Fruit fly (Drosophila melanogaster) whole organism, prepupa: ENCODE results near the gene mof.

Source experiments
- Blimp-1 ChIP-seq: fragments of 200-800 bp; sonication (Bioruptor generic); optimal IDR thresholded peaks from 3 replicates; lab custom pipeline; 2017; ENCODE audit warnings: missing biosample characterization, missing genetic modification characterization, mild to moderate bottlenecking, moderate library complexity, missing genetic modification reagents
- CG10631 ChIP-seq: fragments of 200-800 bp; sonication (Bioruptor generic); optimal IDR thresholded peaks from 2 replicates; lab custom pipeline; 2016; ENCODE audit warnings: missing biosample characterization, missing genetic modification characterization
- CG11294 ChIP-seq: fragments of 200-800 bp; sonication (Bioruptor generic); IDR thresholded peaks from 2 replicates; pipeline ENCODE4 v1.3.6; 2022; ENCODE audit warnings: missing biosample characterization, missing genetic modification characterization
- CG11762 ChIP-seq: fragments of 200-800 bp; sonication (Bioruptor generic); optimal IDR thresholded peaks from 3 replicates; lab custom pipeline; 2016; ENCODE audit warnings: missing biosample characterization, missing genetic modification characterization; ENCODE audit not compliant: insufficient read depth
- CG15336 ChIP-seq: fragments of 200-800 bp; sonication (Bioruptor generic); IDR thresholded peaks from 2 replicates; pipeline ENCODE4 v1.3.6; 2022; ENCODE audit warnings: missing biosample characterization, missing genetic modification characterization
- CG1621 ChIP-seq: fragments of 200-800 bp; sonication (Bioruptor generic); optimal IDR thresholded peaks from 3 replicates; lab custom pipeline; 2018; ENCODE audit warnings: missing biosample characterization, mild to moderate bottlenecking, missing genetic modification characterization
- CG3032 ChIP-seq: fragments of 200-800 bp; optimal IDR thresholded peaks from 2 replicates; lab custom pipeline; 2019; ENCODE audit warnings: missing biosample characterization, mild to moderate bottlenecking, missing genetic modification characterization, moderate library complexity
- CG31627 ChIP-seq: fragments of 200-800 bp; sonication (Bioruptor generic); optimal IDR thresholded peaks from 3 replicates; lab custom pipeline; 2016; ENCODE audit warnings: missing biosample characterization, missing genetic modification characterization
- CG32006 ChIP-seq: fragments of 200-800 bp; sonication (Bioruptor generic); optimal IDR thresholded peaks from 3 replicates; lab custom pipeline; 2017; ENCODE audit warnings: missing biosample characterization, mild to moderate bottlenecking, missing genetic modification characterization
- CG34406 ChIP-seq: fragments of 200-800 bp; sonication (Bioruptor generic); optimal IDR thresholded peaks from 3 replicates; lab custom pipeline; 2016; ENCODE audit warnings: missing biosample characterization, missing genetic modification characterization
- CG4318 ChIP-seq: fragments of 200-800 bp; sonication (Bioruptor generic); optimal IDR thresholded peaks from 3 replicates; lab custom pipeline; 2017; ENCODE audit warnings: missing biosample characterization, mild to moderate bottlenecking, missing genetic modification characterization
- CG6163 ChIP-seq: fragments of 200-800 bp; sonication (Bioruptor generic); IDR thresholded peaks from 3 replicates; pipeline ENCODE4 v1.3.6; 2022; ENCODE audit warnings: missing biosample characterization, missing genetic modification characterization
- CG6276 ChIP-seq: fragments of 200-800 bp; sonication (Bioruptor generic); optimal IDR thresholded peaks from 2 replicates; lab custom pipeline; 2017; ENCODE audit warnings: missing biosample characterization, mild to moderate bottlenecking, missing genetic modification characterization
- CG6808 ChIP-seq: fragments of 200-800 bp; sonication (Bioruptor generic); optimal IDR thresholded peaks from 3 replicates; lab custom pipeline; 2017; ENCODE audit warnings: missing biosample characterization, missing genetic modification characterization, mild to moderate bottlenecking, moderate library complexity, missing genetic modification reagents
- CG6854 ChIP-seq: fragments of 200-800 bp; sonication (Bioruptor generic); optimal IDR thresholded peaks from 2 replicates; lab custom pipeline; 2017; ENCODE audit warnings: missing biosample characterization, mild to moderate bottlenecking, missing genetic modification characterization
- CG7368 ChIP-seq: fragments of 200-800 bp; sonication (Bioruptor generic); optimal IDR thresholded peaks from 3 replicates; lab custom pipeline; 2016; ENCODE audit warnings: missing biosample characterization, missing genetic modification characterization
- CG8119 ChIP-seq: fragments of 200-800 bp; sonication (Bioruptor generic); IDR thresholded peaks from 3 replicates; pipeline ENCODE4 v1.3.6; 2022; ENCODE audit warnings: missing biosample characterization, missing genetic modification characterization
- CG9139 ChIP-seq: fragments of 200-800 bp; sonication (Bioruptor generic); optimal IDR thresholded peaks from 3 replicates; lab custom pipeline; 2017; ENCODE audit warnings: missing biosample characterization, mild to moderate bottlenecking, missing genetic modification characterization
- Eip75B ChIP-seq: fragments of 200-800 bp; sonication (Bioruptor generic); optimal IDR thresholded peaks from 3 replicates; lab custom pipeline; 2016; ENCODE audit warnings: missing biosample characterization, missing genetic modification characterization
- Eip78C ChIP-seq: fragments of 200-800 bp; sonication (Bioruptor generic); peaks from one replicate; lab custom pipeline; 2016; ENCODE audit warnings: missing biosample characterization, missing genetic modification characterization
- Eip93F ChIP-seq: fragments of 200-800 bp; sonication (Bioruptor generic); optimal IDR thresholded peaks from 2 replicates; lab custom pipeline; 2016; ENCODE audit warnings: missing biosample characterization, mild to moderate bottlenecking, missing genetic modification characterization
- Ets21C ChIP-seq: fragments of 200-800 bp; sonication (Bioruptor generic); optimal IDR thresholded peaks from 3 replicates; lab custom pipeline; 2016; ENCODE audit warnings: missing biosample characterization, missing genetic modification characterization
- Ets96B ChIP-seq: fragments of 200-800 bp; optimal IDR thresholded peaks from 2 replicates; lab custom pipeline; 2019; ENCODE audit warnings: missing biosample characterization, mild to moderate bottlenecking, missing genetic modification characterization, moderate library complexity
- Gug ChIP-seq: fragments of 200-800 bp; sonication (Bioruptor generic); IDR thresholded peaks from 2 replicates; pipeline ENCODE4 v1.3.6; 2022; ENCODE audit warnings: missing biosample characterization, missing genetic modification characterization
- Hr38 ChIP-seq: sonication (Bioruptor generic); optimal IDR thresholded peaks from 2 replicates; lab custom pipeline; 2016; ENCODE audit warnings: missing biosample characterization, missing genetic modification characterization
- Hr39 ChIP-seq: fragments of 200-800 bp; sonication (Bioruptor generic); optimal IDR thresholded peaks from 2 replicates; lab custom pipeline; 2016; ENCODE audit warnings: missing biosample characterization, missing genetic modification characterization
- Hr4 ChIP-seq: fragments of 200-800 bp; sonication (Bioruptor generic); optimal IDR thresholded peaks from 3 replicates; lab custom pipeline; 2016; ENCODE audit warnings: missing biosample characterization, missing genetic modification characterization
- OdsH ChIP-seq: fragments of 200-800 bp; sonication (Bioruptor generic); optimal IDR thresholded peaks from 3 replicates; lab custom pipeline; 2016; ENCODE audit warnings: missing biosample characterization, missing genetic modification characterization
- Sox14 ChIP-seq: fragments of 200-800 bp; sonication (Bioruptor generic); optimal IDR thresholded peaks from 3 replicates; lab custom pipeline; 2016; ENCODE audit warnings: missing biosample characterization, missing genetic modification characterization
- cyc ChIP-seq: fragments of 200-800 bp; sonication (Bioruptor generic); optimal IDR thresholded peaks from 3 replicates; lab custom pipeline; 2016; ENCODE audit warnings: missing biosample characterization, missing genetic modification characterization
- dac ChIP-seq: fragments of 200-800 bp; sonication (Bioruptor generic); optimal IDR thresholded peaks from 2 replicates; lab custom pipeline; 2017; ENCODE audit warnings: missing biosample characterization, mild to moderate bottlenecking, missing genetic modification characterization
- dsx ChIP-seq: fragments of 200-800 bp; optimal IDR thresholded peaks from 3 replicates; lab custom pipeline; 2019; ENCODE audit warnings: missing biosample characterization, mild to moderate bottlenecking, missing genetic modification characterization, moderate library complexity; ENCODE audit not compliant: poor library complexity, severe bottlenecking
- eg ChIP-seq: fragments of 200-800 bp; sonication (Bioruptor generic); IDR thresholded peaks from 3 replicates; pipeline ENCODE4 v1.3.6; 2022; ENCODE audit warnings: missing biosample characterization, missing genetic modification characterization
- fd59A ChIP-seq: fragments of 200-800 bp; sonication (Bioruptor generic); optimal IDR thresholded peaks from 2 replicates; lab custom pipeline; 2017; ENCODE audit warnings: missing biosample characterization, mild to moderate bottlenecking, missing genetic modification characterization, missing genetic modification reagents
- fd85E ChIP-seq: fragments of 200-800 bp; sonication (Bioruptor generic); optimal IDR thresholded peaks from 3 replicates; lab custom pipeline; 2016; ENCODE audit warnings: missing biosample characterization, missing genetic modification characterization
- fkh ChIP-seq: fragments of 200-800 bp; sonication (Bioruptor generic); optimal IDR thresholded peaks from 3 replicates; lab custom pipeline; 2017; ENCODE audit warnings: missing biosample characterization, mild to moderate bottlenecking, missing genetic modification characterization, moderate library complexity
- lz ChIP-seq: fragments of 200-800 bp; sonication (Bioruptor generic); optimal IDR thresholded peaks from 3 replicates; lab custom pipeline; 2016; ENCODE audit warnings: missing biosample characterization, missing genetic modification characterization
- net ChIP-seq: fragments of 200-800 bp; sonication (Bioruptor generic); optimal IDR thresholded peaks from 3 replicates; lab custom pipeline; 2016; ENCODE audit warnings: missing biosample characterization, missing genetic modification characterization
- salr ChIP-seq, 2 experiments: fragments of 200-800 bp; sonication (Bioruptor generic); optimal IDR thresholded peaks; 3 replicates each; lab custom pipeline; 2016 to 2018; ENCODE audit warnings: missing biosample characterization in 2 of 2, missing genetic modification characterization in 2 of 2, mild to moderate bottlenecking in 1 of 2
- spab ChIP-seq: fragments of 200-800 bp; sonication (Bioruptor generic); optimal IDR thresholded peaks from 2 replicates; lab custom pipeline; 2017; ENCODE audit warnings: missing biosample characterization, mild to moderate bottlenecking, missing genetic modification characterization, missing genetic modification reagents
- ss ChIP-seq, 2 experiments: fragments of 200-800 bp; sonication (Bioruptor generic); optimal IDR thresholded peaks; 2 replicates in 1 of 2; 3 replicates in 1 of 2; lab custom pipeline; 2017 to 2018; ENCODE audit warnings: mild to moderate bottlenecking in 2 of 2, missing biosample characterization in 2 of 2, missing genetic modification characterization in 2 of 2, moderate library complexity in 1 of 2
- svp ChIP-seq: fragments of 200-800 bp; sonication (Bioruptor generic); peaks from one replicate; lab custom pipeline; 2016; ENCODE audit warnings: missing biosample characterization, missing genetic modification characterization
- topi ChIP-seq: fragments of 200-800 bp; sonication (Bioruptor generic); optimal IDR thresholded peaks from 3 replicates; lab custom pipeline; 2016; ENCODE audit warnings: missing biosample characterization, missing genetic modification characterization
- vri ChIP-seq: fragments of 200-800 bp; sonication (Bioruptor generic); optimal IDR thresholded peaks from 3 replicates; lab custom pipeline; 2016; ENCODE audit warnings: missing biosample characterization, mild to moderate bottlenecking, missing genetic modification characterization

mof gene

DNA sequence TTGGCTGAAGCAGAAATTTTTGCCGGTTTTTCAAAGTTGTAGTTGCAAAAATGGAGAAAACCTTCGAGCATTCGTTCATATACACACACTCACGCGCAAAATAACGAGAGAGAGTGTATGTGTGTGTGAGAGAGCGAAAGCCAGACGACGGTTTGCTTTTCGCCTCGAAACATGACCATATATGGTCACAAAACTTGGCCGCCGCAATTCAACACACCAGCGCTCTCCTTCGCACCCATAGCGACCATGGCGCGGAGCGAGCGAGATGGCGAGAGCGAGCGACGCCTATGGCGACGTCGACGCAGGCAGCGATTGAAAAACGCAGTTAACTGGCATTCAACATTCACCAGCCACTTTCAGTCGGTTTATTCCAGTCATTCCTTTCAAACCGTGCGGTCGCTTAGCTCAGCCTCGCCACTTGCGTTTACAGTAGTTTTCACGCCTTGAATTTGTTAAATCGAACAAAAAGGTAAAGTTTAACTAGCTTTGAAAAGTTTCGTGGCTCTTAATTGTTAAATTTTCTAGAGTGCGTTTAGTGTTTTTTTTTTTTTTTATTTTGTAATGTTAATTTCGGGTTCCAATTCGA lies 25.1 kb upstream of the mof start (continued):
- no peak for TF ChIP-seq fd85E
- TF ChIP-seq CG34406 (GFP tag; lab: Kevin White, UChicago) = peak; percentile 5
- no peak for TF ChIP-seq CG10631 (GFP tag; lab: Kevin White, UChicago)
- TF ChIP-seq CG1621 (tag; lab: Kevin White, UChicago) = peak; percentile 43
- peak; percentile 39 for TF ChIP-seq CG6808 (GFP tag; lab: Kevin White, UChicago)
- TF ChIP-seq lz (GFP tag; lab: Kevin White, UChicago) = peak; percentile 10
- TF ChIP-seq Sox14 (GFP tag; lab: Kevin White, UChicago) = peak; percentile 36
- no peak for TF ChIP-seq CG11762 (GFP tag; lab: Kevin White, UChicago)
- TF ChIP-seq dsx (GFP tag; lab: Kevin White, UChicago) = peak; percentile 36
- TF ChIP-seq CG3032 (tag; lab: Kevin White, UChicago) = no peak

DNA sequence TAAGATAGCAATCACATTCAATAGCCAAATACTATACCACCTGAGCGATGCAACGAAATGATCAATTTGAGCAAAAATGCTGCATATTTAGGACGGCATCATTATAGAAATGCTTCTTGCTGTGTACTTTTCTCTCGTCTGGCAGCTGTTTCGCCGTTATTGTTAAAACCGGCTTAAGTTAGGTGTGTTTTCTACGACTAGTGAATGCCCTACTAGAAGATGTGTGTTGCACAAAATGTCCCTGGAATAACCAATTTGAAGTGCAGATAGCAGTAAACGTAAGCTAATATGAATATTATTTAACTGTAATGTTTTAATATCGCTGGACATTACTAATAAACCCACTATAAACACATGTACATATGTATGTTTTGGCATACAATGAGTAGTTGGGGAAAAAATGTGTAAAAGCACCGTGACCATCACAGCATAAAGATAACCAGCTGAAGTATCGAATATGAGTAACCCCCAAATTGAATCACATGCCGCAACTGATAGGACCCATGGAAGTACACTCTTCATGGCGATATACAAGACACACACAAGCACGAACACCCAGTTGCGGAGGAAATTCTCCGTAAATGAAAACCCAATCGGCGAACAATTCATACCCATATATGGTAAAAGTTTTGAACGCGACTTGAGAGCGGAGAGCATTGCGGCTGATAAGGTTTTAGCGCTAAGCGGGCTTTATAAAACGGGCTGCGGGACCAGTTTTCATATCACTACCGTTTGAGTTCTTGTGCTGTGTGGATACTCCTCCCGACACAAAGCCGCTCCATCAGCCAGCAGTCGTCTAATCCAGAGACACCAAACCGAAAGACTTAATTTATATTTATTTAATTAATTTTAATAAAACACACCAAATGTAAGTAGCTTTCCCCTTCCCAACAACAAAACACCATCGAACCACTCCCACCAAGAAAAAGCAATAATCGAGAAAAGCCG lies 23.8 kb upstream of the mof start, which contains the start of gene Act5C:
Act5C (plus strand) TSS at position 716 of the 948 bp plus-strand sequence.
- TF ChIP-seq CG3032 (tag; lab: Kevin White, UChicago) = peak; percentile 98
- peak; percentile 92 for TF ChIP-seq CG11762 (GFP tag; lab: Kevin White, UChicago)
- TF ChIP-seq CG6163 (GFP tag; lab: Robert Waterston, UW) = peak; percentile 98
- peak; percentile 96 for TF ChIP-seq Gug (GFP tag; lab: Robert Waterston, UW)
- TF ChIP-seq fd59A (GFP tag; lab: Kevin White, UChicago) = peak; percentile 97
- TF ChIP-seq Hr39 (GFP tag; lab: Kevin White, UChicago) = peak; percentile 98
- peak; percentile 95 to 98 for TF ChIP-seq ss (GFP tag; optimal IDR thresholded peaks at IDR 0.05; lab: Kevin White, UChicago)
- peak; percentile 91 for TF ChIP-seq CG9139 (GFP tag; lab: Kevin White, UChicago)
- TF ChIP-seq Eip78C (GFP tag; lab: Kevin White, UChicago) = peak; percentile 99
- peak; percentile 97 for TF ChIP-seq CG6854 (GFP tag; lab: Kevin White, UChicago)
- peak; percentile 90 to 98 for TF ChIP-seq salr (GFP tag; optimal IDR thresholded peaks at IDR 0.05; lab: Kevin White, UChicago)
- peak; percentile 96 for TF ChIP-seq OdsH (GFP tag; lab: Kevin White, UChicago)
- TF ChIP-seq cyc (GFP tag; lab: Kevin White, UChicago) = peak; percentile 98
- TF ChIP-seq Hr38 (GFP tag; lab: Kevin White, UChicago) = peak; percentile 46
- TF ChIP-seq CG8119 (GFP tag; lab: Robert Waterston, UW) = peak; percentile 95
- TF ChIP-seq vri = peak; percentile 97
- peak; percentile 98 for TF ChIP-seq topi (GFP tag; lab: Kevin White, UChicago)
- TF ChIP-seq net (GFP tag; lab: Kevin White, UChicago) = peak; percentile 97
- peak; percentile 97 for TF ChIP-seq lz (GFP tag; lab: Kevin White, UChicago)
- peak; percentile 96 for TF ChIP-seq CG32006 (GFP tag; lab: Kevin White, UChicago)
- peak; percentile 97 for TF ChIP-seq Eip93F (GFP tag; lab: Kevin White, UChicago)
- TF ChIP-seq CG15336 (GFP tag; lab: Robert Waterston, UW) = peak; percentile 96
- peak; percentile 90 for TF ChIP-seq CG4318 (GFP tag; lab: Kevin White, UChicago)
- TF ChIP-seq Eip75B = peak; percentile 98
- peak; percentile 92 for TF ChIP-seq Ets21C (GFP tag; lab: Kevin White, UChicago)
- peak; percentile 99 for TF ChIP-seq CG1621 (tag; lab: Kevin White, UChicago)
- peak; percentile 99 for TF ChIP-seq svp (GFP tag; lab: Kevin White, UChicago)
- TF ChIP-seq CG6276 (GFP tag; lab: Kevin White, UChicago) = peak; percentile 95
- TF ChIP-seq fkh = peak; percentile 38
- peak; percentile 93 for TF ChIP-seq dac (GFP tag; lab: Kevin White, UChicago)
- TF ChIP-seq Blimp-1 (GFP tag; lab: Kevin White, UChicago) = peak; percentile 86
- peak; percentile 97 for TF ChIP-seq CG6808 (GFP tag; lab: Kevin White, UChicago)
- TF ChIP-seq CG34406 (GFP tag; lab: Kevin White, UChicago) = peak; percentile 95
- peak; percentile 96 for TF ChIP-seq spab (GFP tag; lab: Kevin White, UChicago)
- peak; percentile 98 for TF ChIP-seq eg
- peak; percentile 91 for TF ChIP-seq CG11294 (GFP tag; lab: Robert Waterston, UW)
- TF ChIP-seq CG10631 (GFP tag; lab: Kevin White, UChicago) = peak; percentile 97
- peak; percentile 97 for TF ChIP-seq CG7368
- peak; percentile 97 for TF ChIP-seq Sox14 (GFP tag; lab: Kevin White, UChicago)
- peak; percentile 95 for TF ChIP-seq Hr4 (GFP tag; lab: Kevin White, UChicago)
- TF ChIP-seq Ets96B (tag; lab: Kevin White, UChicago) = peak; percentile 97
- TF ChIP-seq CG31627 = peak; percentile 96
